Worm (Caenorhabditis elegans) whole organism, young adult: ENCODE data around the gene viro-2.
A peak's percentile ranks its signal among the peaks of the same experiment; 100 is the strongest.

Experiments
- B0019.2 ChIP-seq: fragments of 200-800 bp; sonication (Bioruptor generic); conservative IDR thresholded peaks from 2 replicates; pipeline ENCODE4 v1.3.6; 2022; ENCODE audit warnings: missing genetic modification reagents, missing genetic modification characterization, missing compliant biosample characterization
- B0336.3 ChIP-seq: fragments of 200-800 bp; sonication (Bioruptor generic); IDR thresholded peaks from 2 replicates; pipeline ENCODE4 v1.3.6; 2022; ENCODE audit warnings: missing genetic modification characterization, missing compliant biosample characterization
- D2030.7 ChIP-seq: fragments of 200-800 bp; sonication (Bioruptor generic); IDR thresholded peaks from 2 replicates; pipeline ENCODE4 v1.3.6; 2022; ENCODE audit warnings: missing genetic modification reagents, missing genetic modification characterization, missing compliant biosample characterization
- F37B4.10 ChIP-seq: fragments of 200-800 bp; sonication (Bioruptor generic); IDR thresholded peaks from 2 replicates; pipeline ENCODE4 v1.3.6; 2022; ENCODE audit warnings: missing genetic modification characterization, missing compliant biosample characterization
- F49E8.2 ChIP-seq: sonication (generic microtip); optimal IDR thresholded peaks from 3 replicates; lab custom pipeline; 2017; ENCODE audit warnings: missing genetic modification characterization, mild to moderate bottlenecking, missing compliant biosample characterization, antibody characterized with exemption, moderate library complexity; ENCODE audit not compliant: insufficient read depth
- F52B5.7 ChIP-seq: sonication (generic microtip); optimal IDR thresholded peaks from 2 replicates; lab custom pipeline; 2016; ENCODE audit warnings: mild to moderate bottlenecking, missing genetic modification characterization, missing compliant biosample characterization
- F55B11.4 ChIP-seq: sonication (generic microtip); optimal IDR thresholded peaks from 2 replicates; lab custom pipeline; 2016; ENCODE audit warnings: missing compliant biosample characterization, missing genetic modification characterization, borderline replicate concordance; ENCODE audit not compliant: insufficient read depth
- F57A8.1 ChIP-seq: fragments of 200-800 bp; sonication (Bioruptor generic); optimal IDR thresholded peaks from 2 replicates; lab custom pipeline; 2018; ENCODE audit warnings: mild to moderate bottlenecking, missing genetic modification characterization, moderate library complexity, missing compliant biosample characterization
- Y53G8AR.9 ChIP-seq: fragments of 200-800 bp; sonication (Bioruptor generic); conservative IDR thresholded peaks from 2 replicates; pipeline ENCODE4 v1.3.6; 2022; ENCODE audit warnings: missing genetic modification reagents, missing genetic modification characterization, missing compliant biosample characterization
- Y67H2A.10 ChIP-seq: fragments of 200-800 bp; sonication (Bioruptor generic); conservative IDR thresholded peaks from 2 replicates; pipeline ENCODE4 v1.3.6; 2022; ENCODE audit warnings: missing genetic modification reagents, missing genetic modification characterization, missing compliant biosample characterization
- Y79H2A.3 ChIP-seq: fragments of 200-800 bp; sonication (Bioruptor generic); conservative IDR thresholded peaks from 2 replicates; pipeline ENCODE4 v1.3.6; 2022; ENCODE audit warnings: missing genetic modification reagents, missing genetic modification characterization, missing compliant biosample characterization
- aptf-3 ChIP-seq: fragments of 200-800 bp; sonication (Bioruptor generic); IDR thresholded peaks from 2 replicates; pipeline ENCODE4 v1.3.6; 2022; ENCODE audit warnings: missing genetic modification characterization, missing compliant biosample characterization
- athp-1 ChIP-seq: sonication (generic microtip); optimal IDR thresholded peaks from 2 replicates; lab custom pipeline; 2017; ENCODE audit warnings: mild to moderate bottlenecking, missing genetic modification characterization, missing compliant biosample characterization
- attf-5 ChIP-seq: fragments of 200-800 bp; sonication (Bioruptor generic); optimal IDR thresholded peaks from 2 replicates; lab custom pipeline; 2018; ENCODE audit warnings: mild to moderate bottlenecking, missing genetic modification characterization, missing compliant biosample characterization
- bed-1 ChIP-seq: fragments of 200-800 bp; sonication (Bioruptor generic); IDR thresholded peaks from 2 replicates; pipeline ENCODE4 v1.3.6; 2022; ENCODE audit warnings: missing genetic modification reagents, missing genetic modification characterization, missing compliant biosample characterization
- bed-2 ChIP-seq: fragments of 200-800 bp; sonication (Bioruptor generic); IDR thresholded peaks from 2 replicates; pipeline ENCODE4 v1.3.6; 2022; ENCODE audit warnings: missing genetic modification reagents, missing genetic modification characterization, missing compliant biosample characterization
- cebp-2 ChIP-seq: fragments of 200-800 bp; sonication (Bioruptor generic); IDR thresholded peaks from 2 replicates; pipeline ENCODE4 v1.3.6; 2022; ENCODE audit warnings: missing genetic modification characterization, missing compliant biosample characterization
- ceh-100 ChIP-seq: fragments of 200-800 bp; sonication (Bioruptor generic); IDR thresholded peaks from 2 replicates; pipeline ENCODE4 v1.3.6; 2022; ENCODE audit warnings: missing genetic modification reagents, missing genetic modification characterization, missing compliant biosample characterization
- ceh-27 ChIP-seq: fragments of 200-800 bp; sonication (Bioruptor generic); optimal IDR thresholded peaks from 2 replicates; lab custom pipeline; 2018; ENCODE audit warnings: mild to moderate bottlenecking, missing genetic modification characterization, moderate library complexity, missing compliant biosample characterization
- ceh-40 ChIP-seq: fragments of 200-800 bp; sonication (Bioruptor generic); IDR thresholded peaks from 2 replicates; pipeline ENCODE4 v1.3.6; 2022; ENCODE audit warnings: missing genetic modification characterization, missing compliant biosample characterization
- ceh-58 ChIP-seq: fragments of 200-800 bp; sonication (Bioruptor generic); IDR thresholded peaks from 2 replicates; pipeline ENCODE4 v1.3.6; 2022; ENCODE audit warnings: missing genetic modification characterization, missing compliant biosample characterization
- ceh-79 ChIP-seq: sonication (generic microtip); optimal IDR thresholded peaks from 2 replicates; lab custom pipeline; 2017; ENCODE audit warnings: mild to moderate bottlenecking, missing genetic modification characterization, missing compliant biosample characterization
- ceh-91 ChIP-seq: fragments of 200-800 bp; sonication (Bioruptor generic); IDR thresholded peaks from 2 replicates; pipeline ENCODE4 v1.3.6; 2022; ENCODE audit warnings: missing genetic modification reagents, missing genetic modification characterization, missing compliant biosample characterization
- chd-7 ChIP-seq: sonication (generic microtip); optimal IDR thresholded peaks from 2 replicates; lab custom pipeline; 2016; ENCODE audit warnings: mild to moderate bottlenecking, missing genetic modification characterization, moderate library complexity, missing compliant biosample characterization
- efl-1 ChIP-seq: fragments of 150-350 bp; optimal IDR thresholded peaks from 2 replicates; lab custom pipeline; 2014; ENCODE audit warnings: missing biosample characterization, missing genetic modification reagents, missing genetic modification characterization
- egl-18 ChIP-seq: fragments of 200-800 bp; sonication (Bioruptor generic); IDR thresholded peaks from 2 replicates; pipeline ENCODE4 v1.3.6; 2022; ENCODE audit warnings: missing genetic modification reagents, missing genetic modification characterization, missing compliant biosample characterization
- gei-17 ChIP-seq: fragments of 200-800 bp; sonication (Bioruptor generic); optimal IDR thresholded peaks from 2 replicates; lab custom pipeline; 2018; ENCODE audit warnings: mild to moderate bottlenecking, missing genetic modification characterization, missing compliant biosample characterization
- hmg-20 ChIP-seq: fragments of 200-800 bp; sonication (Bioruptor generic); IDR thresholded peaks from 2 replicates; pipeline ENCODE4 v1.3.6; 2022; ENCODE audit warnings: missing genetic modification reagents, missing genetic modification characterization, missing compliant biosample characterization
- hsf-1 ChIP-seq: fragments of 200-800 bp; sonication (Bioruptor generic); IDR thresholded peaks from 2 replicates; pipeline ENCODE4 v1.3.6; 2022; ENCODE audit warnings: missing genetic modification reagents, missing genetic modification characterization, missing compliant biosample characterization
- lin-40 ChIP-seq: sonication (generic microtip); optimal IDR thresholded peaks from 2 replicates; lab custom pipeline; 2016; ENCODE audit warnings: missing genetic modification characterization, mild to moderate bottlenecking, missing compliant biosample characterization, missing genotype, missing genetic modification reagents
- lin-54 ChIP-seq: fragments of 200-800 bp; sonication (Bioruptor generic); optimal IDR thresholded peaks from 2 replicates; lab custom pipeline; 2018; ENCODE audit warnings: mild to moderate bottlenecking, missing genetic modification characterization, missing compliant biosample characterization
- lir-1 ChIP-seq: fragments of 200-800 bp; sonication (Bioruptor generic); conservative IDR thresholded peaks from 2 replicates; pipeline ENCODE4 v1.3.6; 2022; ENCODE audit warnings: missing genetic modification reagents, missing genetic modification characterization, missing compliant biosample characterization
- madf-10 ChIP-seq: sonication (generic microtip); optimal IDR thresholded peaks from 2 replicates; lab custom pipeline; 2016; ENCODE audit warnings: mild to moderate bottlenecking, missing genetic modification characterization, missing compliant biosample characterization
- madf-8 ChIP-seq: fragments of 200-800 bp; sonication (Bioruptor generic); conservative IDR thresholded peaks from 2 replicates; pipeline ENCODE4 v1.3.6; 2022; ENCODE audit warnings: missing genetic modification reagents, missing genetic modification characterization, missing compliant biosample characterization
- mcd-1 ChIP-seq: fragments of 200-800 bp; sonication (Bioruptor generic); IDR thresholded peaks from 2 replicates; pipeline ENCODE4 v1.3.6; 2022; ENCODE audit warnings: missing genetic modification reagents, missing genetic modification characterization, missing compliant biosample characterization
- nfya-2 ChIP-seq: fragments of 200-800 bp; sonication (Bioruptor generic); IDR thresholded peaks from 2 replicates; pipeline ENCODE4 v1.3.6; 2022; ENCODE audit warnings: missing genetic modification reagents, missing genetic modification characterization, missing compliant biosample characterization
- nhr-179 ChIP-seq: sonication (generic microtip); optimal IDR thresholded peaks from 2 replicates; lab custom pipeline; 2016; ENCODE audit warnings: mild to moderate bottlenecking, missing genetic modification characterization, missing compliant biosample characterization
- pbrm-1 ChIP-seq: fragments of 200-800 bp; sonication (Bioruptor generic); IDR thresholded peaks from 2 replicates; pipeline ENCODE4 v1.3.6; 2022; ENCODE audit warnings: missing genetic modification reagents, missing genetic modification characterization, missing compliant biosample characterization
- rec-8 ChIP-seq, 2 experiments: sonication (generic microtip); optimal IDR thresholded peaks; 2 replicates each; lab custom pipeline; 2016; ENCODE audit warnings: mild to moderate bottlenecking in 2 of 2, missing genetic modification characterization in 2 of 2, missing genetic modification reagents in 2 of 2, missing genotype in 2 of 2, missing biosample characterization in 1 of 2, missing compliant biosample characterization in 1 of 2, moderate library complexity in 1 of 2
- rpc-1 ChIP-seq, 2 experiments: fragments of 150-350 bp in 1 of 2; sonication (generic microtip) in 1 of 2; optimal IDR thresholded peaks; 2 replicates each; lab custom pipeline; 2014 to 2018; ENCODE audit warnings: missing biosample characterization in 1 of 2, missing genetic modification characterization in 1 of 2, missing genetic modification reagents in 1 of 2, missing genotype in 1 of 2
- snpc-1.3 ChIP-seq: sonication (generic microtip); optimal IDR thresholded peaks from 2 replicates; lab custom pipeline; 2017; ENCODE audit warnings: missing genetic modification characterization, mild to moderate bottlenecking, missing compliant biosample characterization, antibody characterized with exemption, moderate library complexity, missing genotype, missing genetic modification reagents; ENCODE audit not compliant: insufficient read depth
- tbp1 ChIP-seq: fragments of 200-800 bp; sonication (Bioruptor generic); optimal IDR thresholded peaks from 2 replicates; lab custom pipeline; 2018; ENCODE audit warnings: mild to moderate bottlenecking, missing genetic modification characterization, missing compliant biosample characterization
- tlf-1 ChIP-seq: fragments of 200-800 bp; sonication (Bioruptor generic); optimal IDR thresholded peaks from 2 replicates; lab custom pipeline; 2018; ENCODE audit warnings: mild to moderate bottlenecking, missing genetic modification characterization, missing compliant biosample characterization
- ztf-22 ChIP-seq: fragments of 200-800 bp; sonication (Bioruptor generic); optimal IDR thresholded peaks from 2 replicates; lab custom pipeline; 2018; ENCODE audit warnings: mild to moderate bottlenecking, missing genetic modification characterization, moderate library complexity, missing compliant biosample characterization
- ztf-25 ChIP-seq: fragments of 200-800 bp; sonication (Bioruptor generic); IDR thresholded peaks from 2 replicates; pipeline ENCODE4 v1.3.6; 2022; ENCODE audit warnings: missing genetic modification reagents, missing genetic modification characterization, missing compliant biosample characterization
- ztf-26 ChIP-seq: sonication (generic microtip); optimal IDR thresholded peaks from 2 replicates; lab custom pipeline; 2017; ENCODE audit warnings: missing genetic modification characterization, missing compliant biosample characterization
- ztf-28 ChIP-seq: fragments of 200-800 bp; sonication (Bioruptor generic); IDR thresholded peaks from 2 replicates; pipeline ENCODE4 v1.3.6; 2022; ENCODE audit warnings: missing genetic modification reagents, missing genetic modification characterization, missing compliant biosample characterization

The viro-2 gene

ce11 chrIII:7101814-7102477, 26.8 kb upstream of the viro-2 start (continued):
- peak; percentile 86 for TF ChIP-seq D2030.7 (GFP tag; lab: Robert Waterston, UW)
- peak; percentile 51 for TF ChIP-seq efl-1 (GFP tag; lab: Kevin White, UChicago)
- peak; percentile 35 for TF ChIP-seq tbp1 (GFP tag; lab: Kevin White, UChicago)
- TF ChIP-seq lir-1 (GFP tag; lab: Robert Waterston, UW): peak; percentile 23; the same call in 1 of the 2 replicates
- TF ChIP-seq nhr-179 (tag; lab: Kevin White, UChicago): no peak
- TF ChIP-seq rpc-1 (optimal IDR thresholded peaks at IDR 0.05; lab: Kevin White, UChicago): no peak
- TF ChIP-seq rpc-1 (tag; optimal IDR thresholded peaks at IDR 0.05; lab: Kevin White, UChicago): peak; percentile 6
- no peak; the same call in 1 of the 2 replicates for TF ChIP-seq B0019.2 (GFP tag; lab: Robert Waterston, UW)
- no peak for TF ChIP-seq ztf-26 (tag; lab: Kevin White, UChicago)
- no peak for TF ChIP-seq ceh-79 (tag; lab: Kevin White, UChicago)
- TF ChIP-seq hsf-1 (GFP tag; lab: Robert Waterston, UW): peak; percentile 84
- TF ChIP-seq ceh-40 (GFP tag; lab: Robert Waterston, UW): no peak
- TF ChIP-seq B0336.3: peak; percentile 97
- 0 out of 2 replicates have a peak, but pooled peaks have one; percentile 34 for TF ChIP-seq hmg-20
- no peak for TF ChIP-seq F37B4.10 (GFP tag; lab: Robert Waterston, UW)
- peak; percentile 70 for TF ChIP-seq lin-54 (GFP tag; lab: Kevin White, UChicago)
- TF ChIP-seq rec-8 (tag; optimal IDR thresholded peaks at IDR 0.05; lab: Kevin White, UChicago): no peak
- TF ChIP-seq ceh-27 (GFP tag; lab: Kevin White, UChicago): no peak
- TF ChIP-seq athp-1 (tag; lab: Kevin White, UChicago): peak; percentile 76
- TF ChIP-seq F55B11.4 (tag; lab: Kevin White, UChicago): no peak
- 0 out of 2 replicates have a peak, but pooled peaks have one; percentile 22 for TF ChIP-seq nfya-2
- TF ChIP-seq madf-8 (GFP tag; lab: Robert Waterston, UW): peak; percentile 36; the same call in 1 of the 2 replicates
- TF ChIP-seq Y67H2A.10 (GFP tag; lab: Robert Waterston, UW): no peak
- TF ChIP-seq F49E8.2 (tag; lab: Kevin White, UChicago): peak; percentile 88
- peak; percentile 62; the same call in 1 of the 2 replicates for TF ChIP-seq ceh-58 (GFP tag; lab: Robert Waterston, UW)
- no peak for TF ChIP-seq ztf-28 (GFP tag; lab: Robert Waterston, UW)
- TF ChIP-seq cebp-2 (GFP tag; lab: Robert Waterston, UW): no peak
- peak; percentile 67 for TF ChIP-seq snpc-1.3
- TF ChIP-seq attf-5 (GFP tag; lab: Kevin White, UChicago): peak; percentile 22
- peak; percentile 72; the same call in 1 of the 2 replicates for TF ChIP-seq ztf-25 (GFP tag; lab: Robert Waterston, UW)
- no peak for TF ChIP-seq gei-17 (GFP tag; lab: Kevin White, UChicago)
- no peak for TF ChIP-seq madf-10 (tag; lab: Kevin White, UChicago)
- TF ChIP-seq ztf-22 (GFP tag; lab: Kevin White, UChicago): no peak
- peak; percentile 72 for TF ChIP-seq F52B5.7 (tag; lab: Kevin White, UChicago)
- peak; percentile 35 for TF ChIP-seq ceh-100 (GFP tag; lab: Robert Waterston, UW)
- TF ChIP-seq Y79H2A.3 (GFP tag; lab: Robert Waterston, UW): peak; percentile 95
- no peak for TF ChIP-seq egl-18 (GFP tag; lab: Robert Waterston, UW)
- TF ChIP-seq aptf-3 (GFP tag; lab: Robert Waterston, UW): 0 out of 2 replicates have a peak, but pooled peaks have one; percentile 22
- TF ChIP-seq bed-2 (GFP tag; lab: Robert Waterston, UW): no peak
- no peak for TF ChIP-seq bed-1
- no peak for TF ChIP-seq mcd-1 (GFP tag; lab: Robert Waterston, UW)
- no peak; the same call in none of the 2 replicates for TF ChIP-seq ceh-91 (GFP tag; lab: Robert Waterston, UW)
- no peak for TF ChIP-seq lin-40 (tag; lab: Kevin White, UChicago)
- peak; percentile 66 for TF ChIP-seq pbrm-1 (GFP tag; lab: Robert Waterston, UW)
- TF ChIP-seq chd-7 (tag; lab: Kevin White, UChicago): peak; percentile 16
- no peak for TF ChIP-seq F57A8.1 (GFP tag; lab: Kevin White, UChicago)
- TF ChIP-seq tlf-1 (GFP tag; lab: Kevin White, UChicago): peak; percentile 82
- TF ChIP-seq Y53G8AR.9 (GFP tag; lab: Robert Waterston, UW): peak; percentile 83
